Worm (Caenorhabditis elegans) whole organism, L4/young adult: ENCODE measurements around the gene ZK822.9.

Source experiments
- dao-5 ChIP-seq: sonication (generic microtip); optimal IDR thresholded peaks from 2 replicates; lab custom pipeline; 2016; ENCODE audit warnings: missing genotype, missing genetic modification characterization, moderate library complexity, missing compliant biosample characterization
- him-1 ChIP-seq: sonication (generic microtip); optimal IDR thresholded peaks from 2 replicates; lab custom pipeline; 2016; ENCODE audit warnings: missing genotype, missing genetic modification reagents, missing genetic modification characterization, missing compliant biosample characterization

- TF ChIP-seq dao-5 (tag; lab: Kevin White, UChicago) = no peak
- no peak for TF ChIP-seq him-1 (tag; lab: Kevin White, UChicago)
Observed at ce11 chrIV:11961485-11962255, 45.9 kb downstream of the ZK822.9 start, which contains the start of gene ZK829.7.
